Fruit fly (Drosophila melanogaster) whole organism, prepupa: ENCODE measurements around the gene mahe.

Experiments used
- Blimp-1 ChIP-seq: fragments of 200-800 bp; sonication (Bioruptor generic); optimal IDR thresholded peaks from 3 replicates; lab custom pipeline; 2017; ENCODE audit warnings: missing biosample characterization, missing genetic modification characterization, mild to moderate bottlenecking, moderate library complexity, missing genetic modification reagents
- CG10631 ChIP-seq: fragments of 200-800 bp; sonication (Bioruptor generic); optimal IDR thresholded peaks from 2 replicates; lab custom pipeline; 2016; ENCODE audit warnings: missing biosample characterization, missing genetic modification characterization
- CG11294 ChIP-seq: fragments of 200-800 bp; sonication (Bioruptor generic); IDR thresholded peaks from 2 replicates; pipeline ENCODE4 v1.3.6; 2022; ENCODE audit warnings: missing biosample characterization, missing genetic modification characterization
- CG11762 ChIP-seq: fragments of 200-800 bp; sonication (Bioruptor generic); optimal IDR thresholded peaks from 3 replicates; lab custom pipeline; 2016; ENCODE audit warnings: missing biosample characterization, missing genetic modification characterization; ENCODE audit not compliant: insufficient read depth
- CG11902 ChIP-seq: fragments of 200-800 bp; sonication (Bioruptor generic); optimal IDR thresholded peaks from 3 replicates; lab custom pipeline; 2016; ENCODE audit warnings: missing biosample characterization, missing genetic modification characterization
- CG1621 ChIP-seq: fragments of 200-800 bp; sonication (Bioruptor generic); optimal IDR thresholded peaks from 3 replicates; lab custom pipeline; 2018; ENCODE audit warnings: missing biosample characterization, mild to moderate bottlenecking, missing genetic modification characterization
- CG16779 ChIP-seq: fragments of 200-800 bp; sonication (Bioruptor generic); optimal IDR thresholded peaks from 3 replicates; lab custom pipeline; 2017; ENCODE audit warnings: missing biosample characterization, mild to moderate bottlenecking, missing genetic modification characterization
- CG3032 ChIP-seq: fragments of 200-800 bp; optimal IDR thresholded peaks from 2 replicates; lab custom pipeline; 2019; ENCODE audit warnings: missing biosample characterization, mild to moderate bottlenecking, missing genetic modification characterization, moderate library complexity
- CG31627 ChIP-seq: fragments of 200-800 bp; sonication (Bioruptor generic); optimal IDR thresholded peaks from 3 replicates; lab custom pipeline; 2016; ENCODE audit warnings: missing biosample characterization, missing genetic modification characterization
- CG32006 ChIP-seq: fragments of 200-800 bp; sonication (Bioruptor generic); optimal IDR thresholded peaks from 3 replicates; lab custom pipeline; 2017; ENCODE audit warnings: missing biosample characterization, mild to moderate bottlenecking, missing genetic modification characterization
- CG34406 ChIP-seq: fragments of 200-800 bp; sonication (Bioruptor generic); optimal IDR thresholded peaks from 3 replicates; lab custom pipeline; 2016; ENCODE audit warnings: missing biosample characterization, missing genetic modification characterization
- CG3919 ChIP-seq: fragments of 200-800 bp; sonication (Bioruptor generic); optimal IDR thresholded peaks from 3 replicates; lab custom pipeline; 2016; ENCODE audit warnings: missing biosample characterization, missing genetic modification characterization
- CG4318 ChIP-seq: fragments of 200-800 bp; sonication (Bioruptor generic); optimal IDR thresholded peaks from 3 replicates; lab custom pipeline; 2017; ENCODE audit warnings: missing biosample characterization, mild to moderate bottlenecking, missing genetic modification characterization
- CG6163 ChIP-seq: fragments of 200-800 bp; sonication (Bioruptor generic); IDR thresholded peaks from 3 replicates; pipeline ENCODE4 v1.3.6; 2022; ENCODE audit warnings: missing biosample characterization, missing genetic modification characterization
- CG6792 ChIP-seq: fragments of 200-800 bp; sonication (Bioruptor generic); optimal IDR thresholded peaks from 3 replicates; lab custom pipeline; 2016; ENCODE audit warnings: missing biosample characterization, missing genetic modification characterization
- CG6808 ChIP-seq: fragments of 200-800 bp; sonication (Bioruptor generic); optimal IDR thresholded peaks from 3 replicates; lab custom pipeline; 2017; ENCODE audit warnings: missing biosample characterization, missing genetic modification characterization, mild to moderate bottlenecking, moderate library complexity, missing genetic modification reagents
- CG6854 ChIP-seq: fragments of 200-800 bp; sonication (Bioruptor generic); optimal IDR thresholded peaks from 2 replicates; lab custom pipeline; 2017; ENCODE audit warnings: missing biosample characterization, mild to moderate bottlenecking, missing genetic modification characterization
- CG7368 ChIP-seq: fragments of 200-800 bp; sonication (Bioruptor generic); optimal IDR thresholded peaks from 3 replicates; lab custom pipeline; 2016; ENCODE audit warnings: missing biosample characterization, missing genetic modification characterization
- CG8119 ChIP-seq: fragments of 200-800 bp; sonication (Bioruptor generic); IDR thresholded peaks from 3 replicates; pipeline ENCODE4 v1.3.6; 2022; ENCODE audit warnings: missing biosample characterization, missing genetic modification characterization
- CG8319 ChIP-seq: fragments of 200-800 bp; sonication (Bioruptor generic); optimal IDR thresholded peaks from 3 replicates; lab custom pipeline; 2016; ENCODE audit warnings: missing biosample characterization, missing genetic modification characterization
- CG9139 ChIP-seq: fragments of 200-800 bp; sonication (Bioruptor generic); optimal IDR thresholded peaks from 3 replicates; lab custom pipeline; 2017; ENCODE audit warnings: missing biosample characterization, mild to moderate bottlenecking, missing genetic modification characterization
- Eip75B ChIP-seq: fragments of 200-800 bp; sonication (Bioruptor generic); optimal IDR thresholded peaks from 3 replicates; lab custom pipeline; 2016; ENCODE audit warnings: missing biosample characterization, missing genetic modification characterization
- Eip78C ChIP-seq: fragments of 200-800 bp; sonication (Bioruptor generic); peaks from one replicate; lab custom pipeline; 2016; ENCODE audit warnings: missing biosample characterization, missing genetic modification characterization
- Eip93F ChIP-seq: fragments of 200-800 bp; sonication (Bioruptor generic); optimal IDR thresholded peaks from 2 replicates; lab custom pipeline; 2016; ENCODE audit warnings: missing biosample characterization, mild to moderate bottlenecking, missing genetic modification characterization
- Ets96B ChIP-seq: fragments of 200-800 bp; optimal IDR thresholded peaks from 2 replicates; lab custom pipeline; 2019; ENCODE audit warnings: missing biosample characterization, mild to moderate bottlenecking, missing genetic modification characterization, moderate library complexity
- Gug ChIP-seq: fragments of 200-800 bp; sonication (Bioruptor generic); IDR thresholded peaks from 2 replicates; pipeline ENCODE4 v1.3.6; 2022; ENCODE audit warnings: missing biosample characterization, missing genetic modification characterization
- Hr38 ChIP-seq: sonication (Bioruptor generic); optimal IDR thresholded peaks from 2 replicates; lab custom pipeline; 2016; ENCODE audit warnings: missing biosample characterization, missing genetic modification characterization
- Hr39 ChIP-seq: fragments of 200-800 bp; sonication (Bioruptor generic); optimal IDR thresholded peaks from 2 replicates; lab custom pipeline; 2016; ENCODE audit warnings: missing biosample characterization, missing genetic modification characterization
- Hr4 ChIP-seq: fragments of 200-800 bp; sonication (Bioruptor generic); optimal IDR thresholded peaks from 3 replicates; lab custom pipeline; 2016; ENCODE audit warnings: missing biosample characterization, missing genetic modification characterization
- Lpt ChIP-seq: fragments of 200-800 bp; sonication (Bioruptor generic); optimal IDR thresholded peaks from 3 replicates; lab custom pipeline; 2016; ENCODE audit warnings: missing biosample characterization, missing genetic modification characterization
- Met ChIP-seq: fragments of 200-800 bp; sonication (Bioruptor generic); optimal IDR thresholded peaks from 3 replicates; lab custom pipeline; 2016; ENCODE audit warnings: missing biosample characterization, missing genetic modification characterization
- OdsH ChIP-seq: fragments of 200-800 bp; sonication (Bioruptor generic); optimal IDR thresholded peaks from 3 replicates; lab custom pipeline; 2016; ENCODE audit warnings: missing biosample characterization, missing genetic modification characterization
- Sox14 ChIP-seq: fragments of 200-800 bp; sonication (Bioruptor generic); optimal IDR thresholded peaks from 3 replicates; lab custom pipeline; 2016; ENCODE audit warnings: missing biosample characterization, missing genetic modification characterization
- Sox15 ChIP-seq: fragments of 200-800 bp; sonication (Bioruptor generic); optimal IDR thresholded peaks from 3 replicates; lab custom pipeline; 2016; ENCODE audit warnings: missing biosample characterization, missing genetic modification characterization
- achi ChIP-seq: fragments of 200-800 bp; sonication (Bioruptor generic); optimal IDR thresholded peaks from 3 replicates; lab custom pipeline; 2016; ENCODE audit warnings: missing biosample characterization, missing genetic modification characterization
- acj6 ChIP-seq: fragments of 200-800 bp; sonication (Bioruptor generic); optimal IDR thresholded peaks from 3 replicates; lab custom pipeline; 2016; ENCODE audit warnings: missing biosample characterization, missing genetic modification characterization
- cyc ChIP-seq: fragments of 200-800 bp; sonication (Bioruptor generic); optimal IDR thresholded peaks from 3 replicates; lab custom pipeline; 2016; ENCODE audit warnings: missing biosample characterization, missing genetic modification characterization
- dac ChIP-seq: fragments of 200-800 bp; sonication (Bioruptor generic); optimal IDR thresholded peaks from 2 replicates; lab custom pipeline; 2017; ENCODE audit warnings: missing biosample characterization, mild to moderate bottlenecking, missing genetic modification characterization
- eg ChIP-seq: fragments of 200-800 bp; sonication (Bioruptor generic); IDR thresholded peaks from 3 replicates; pipeline ENCODE4 v1.3.6; 2022; ENCODE audit warnings: missing biosample characterization, missing genetic modification characterization
- esn ChIP-seq: fragments of 200-800 bp; sonication (Bioruptor generic); optimal IDR thresholded peaks from 2 replicates; lab custom pipeline; 2016; ENCODE audit warnings: missing biosample characterization, mild to moderate bottlenecking, missing genetic modification characterization, moderate library complexity
- fd85E ChIP-seq: fragments of 200-800 bp; sonication (Bioruptor generic); optimal IDR thresholded peaks from 3 replicates; lab custom pipeline; 2016; ENCODE audit warnings: missing biosample characterization, missing genetic modification characterization
- fkh ChIP-seq: fragments of 200-800 bp; sonication (Bioruptor generic); optimal IDR thresholded peaks from 3 replicates; lab custom pipeline; 2017; ENCODE audit warnings: missing biosample characterization, mild to moderate bottlenecking, missing genetic modification characterization, moderate library complexity
- salr ChIP-seq, 2 experiments: fragments of 200-800 bp; sonication (Bioruptor generic); optimal IDR thresholded peaks; 3 replicates each; lab custom pipeline; 2016 to 2018; ENCODE audit warnings: missing biosample characterization in 2 of 2, missing genetic modification characterization in 2 of 2, mild to moderate bottlenecking in 1 of 2
- spab ChIP-seq: fragments of 200-800 bp; sonication (Bioruptor generic); optimal IDR thresholded peaks from 2 replicates; lab custom pipeline; 2017; ENCODE audit warnings: missing biosample characterization, mild to moderate bottlenecking, missing genetic modification characterization, missing genetic modification reagents
- svp ChIP-seq: fragments of 200-800 bp; sonication (Bioruptor generic); peaks from one replicate; lab custom pipeline; 2016; ENCODE audit warnings: missing biosample characterization, missing genetic modification characterization
- vri ChIP-seq: fragments of 200-800 bp; sonication (Bioruptor generic); optimal IDR thresholded peaks from 3 replicates; lab custom pipeline; 2016; ENCODE audit warnings: missing biosample characterization, mild to moderate bottlenecking, missing genetic modification characterization

The mahe gene

dm6 chrX:7946858-7947313, 15.7 kb upstream of the mahe start, which contains the start of gene orion (continued):
- TF ChIP-seq CG11294 (GFP tag; lab: Robert Waterston, UW), result no peak
- TF ChIP-seq vri (GFP tag; lab: Kevin White, UChicago), result peak; percentile 25
- TF ChIP-seq CG6792 (GFP tag; lab: Kevin White, UChicago), result peak; percentile 4
- no peak for TF ChIP-seq Eip75B
- TF ChIP-seq CG3919, result no peak
- TF ChIP-seq CG32006 (GFP tag; lab: Kevin White, UChicago), result no peak
- no peak for TF ChIP-seq Eip93F (GFP tag; lab: Kevin White, UChicago)
- TF ChIP-seq esn, result peak; percentile 34
- TF ChIP-seq CG7368, result peak; percentile 9
- no peak for TF ChIP-seq spab (GFP tag; lab: Kevin White, UChicago)
- peak; percentile 64 for TF ChIP-seq CG3032 (tag; lab: Kevin White, UChicago)
- peak; percentile 47 for TF ChIP-seq achi (GFP tag; lab: Kevin White, UChicago)
- TF ChIP-seq Ets96B (tag; lab: Kevin White, UChicago), result peak; percentile 71
- TF ChIP-seq Hr4, result no peak
- peak; percentile 81 for TF ChIP-seq eg (GFP tag; lab: Robert Waterston, UW)
- peak; percentile 86 for TF ChIP-seq CG6163 (GFP tag; lab: Robert Waterston, UW)
- TF ChIP-seq Hr39 (GFP tag; lab: Kevin White, UChicago), result no peak
- TF ChIP-seq CG11762, result peak; percentile 8
- TF ChIP-seq Lpt, result peak; percentile 59
- TF ChIP-seq CG34406 (GFP tag; lab: Kevin White, UChicago), result peak; percentile 16
- TF ChIP-seq CG1621 (tag; lab: Kevin White, UChicago), result peak; percentile 87
- TF ChIP-seq svp (GFP tag; lab: Kevin White, UChicago), result peak; percentile 99
- TF ChIP-seq OdsH, result no peak
- TF ChIP-seq CG11902 (GFP tag; lab: Kevin White, UChicago), result no peak
- no peak for TF ChIP-seq CG8319
- TF ChIP-seq Sox14 (GFP tag; lab: Kevin White, UChicago), result peak; percentile 92
- TF ChIP-seq fkh (GFP tag; lab: Kevin White, UChicago), result no peak
- no peak for TF ChIP-seq Met (GFP tag; lab: Kevin White, UChicago)
- peak in 1 of 2 experiments; percentile 58 for TF ChIP-seq salr (GFP tag; optimal IDR thresholded peaks at IDR 0.05; lab: Kevin White, UChicago)
- no peak for TF ChIP-seq cyc (GFP tag; lab: Kevin White, UChicago)
- TF ChIP-seq Blimp-1 (GFP tag; lab: Kevin White, UChicago), result no peak
- no peak for TF ChIP-seq Hr38 (GFP tag; lab: Kevin White, UChicago)
- peak; percentile 83 for TF ChIP-seq CG6808
- no peak for TF ChIP-seq CG31627
- no peak for TF ChIP-seq Gug (GFP tag; lab: Robert Waterston, UW)
- TF ChIP-seq Eip78C (GFP tag; lab: Kevin White, UChicago), result peak; percentile 84

- peak; percentile 49 for TF ChIP-seq CG34406 (GFP tag; lab: Kevin White, UChicago)
- TF ChIP-seq CG4318, result peak; percentile 43
- TF ChIP-seq fkh (GFP tag; lab: Kevin White, UChicago), result peak; percentile 72
- no peak for TF ChIP-seq CG9139 (GFP tag; lab: Kevin White, UChicago)
- TF ChIP-seq CG6808, result peak; percentile 54
- TF ChIP-seq CG3032 (tag; lab: Kevin White, UChicago), result peak; percentile 54
- TF ChIP-seq Eip93F (GFP tag; lab: Kevin White, UChicago), result peak; percentile 54
- peak; percentile 41 for TF ChIP-seq dac
- peak; percentile 29 for TF ChIP-seq CG11902 (GFP tag; lab: Kevin White, UChicago)
- TF ChIP-seq CG11294 (GFP tag; lab: Robert Waterston, UW), result no peak
- peak; percentile 66 for TF ChIP-seq Sox14 (GFP tag; lab: Kevin White, UChicago)
- TF ChIP-seq salr (GFP tag; optimal IDR thresholded peaks at IDR 0.05; lab: Kevin White, UChicago), result peak; percentile 17 to 40
- TF ChIP-seq Eip75B, result peak; percentile 57
- no peak for TF ChIP-seq Hr38 (GFP tag; lab: Kevin White, UChicago)
- TF ChIP-seq CG16779 (tag; lab: Kevin White, UChicago), result peak; percentile 58
- TF ChIP-seq acj6 (GFP tag; lab: Kevin White, UChicago), result peak; percentile 56
- TF ChIP-seq CG7368, result peak; percentile 61
- TF ChIP-seq CG31627, result peak; percentile 75
- TF ChIP-seq CG1621 (tag; lab: Kevin White, UChicago), result peak; percentile 40
- peak; percentile 34 for TF ChIP-seq spab (GFP tag; lab: Kevin White, UChicago)
- peak; percentile 89 for TF ChIP-seq Eip78C (GFP tag; lab: Kevin White, UChicago)
- peak; percentile 55 for TF ChIP-seq OdsH
- peak; percentile 43 for TF ChIP-seq Ets96B (tag; lab: Kevin White, UChicago)
- no peak for TF ChIP-seq fd85E (GFP tag; lab: Kevin White, UChicago)
- peak; percentile 69 for TF ChIP-seq eg (GFP tag; lab: Robert Waterston, UW)
- peak; percentile 39 for TF ChIP-seq Sox15
- peak; percentile 47; the same call in 2 of the 3 replicates for TF ChIP-seq CG8119 (GFP tag; lab: Robert Waterston, UW)
- TF ChIP-seq CG6854 (GFP tag; lab: Kevin White, UChicago), result peak; percentile 35
- peak; percentile 66 for TF ChIP-seq CG10631 (GFP tag; lab: Kevin White, UChicago)
Measured at dm6 chrX:7944772-7945722, 13.9 kb upstream of the mahe start.
